Worm (Caenorhabditis elegans): ENCODE results near the gene ZK1128.3.
A peak's percentile ranks its signal among the peaks of the same experiment; 100 is the strongest.

Gene ZK1128.3

DNA sequence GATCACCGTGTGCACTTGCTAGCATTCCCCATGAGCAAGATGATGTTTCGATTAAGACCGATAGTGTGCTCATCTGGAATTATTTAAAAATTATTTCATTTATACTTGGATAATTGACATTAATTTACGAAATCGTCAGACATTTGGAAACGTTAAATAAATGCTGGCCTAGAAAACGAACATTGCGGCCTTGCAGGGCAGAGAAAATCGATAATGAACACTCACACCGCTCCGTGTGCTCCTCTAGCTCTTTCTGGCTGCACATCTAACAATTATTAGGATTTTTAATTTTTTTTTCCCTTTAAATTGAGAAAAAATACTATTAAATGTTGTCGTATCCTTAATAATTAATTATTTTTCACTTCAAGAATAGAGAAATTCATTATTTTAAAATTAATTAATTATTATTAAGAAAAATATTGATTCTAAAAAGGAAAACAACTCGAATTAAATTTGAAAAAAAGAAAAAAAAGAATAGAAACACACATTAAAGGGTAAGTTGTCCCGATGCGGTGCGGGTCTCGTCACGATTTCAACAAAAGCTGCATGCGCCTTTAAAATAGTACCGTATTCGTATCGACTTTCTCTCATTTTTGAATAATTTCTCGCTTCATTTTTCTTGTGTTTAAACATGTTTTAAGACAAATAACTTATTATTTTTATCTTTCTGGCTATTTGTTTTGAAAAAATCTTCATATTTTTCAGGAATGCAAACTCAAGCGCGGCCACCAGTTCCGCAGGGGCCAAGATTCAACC is 1.5 kb upstream of the ZK1128.3 start, which contains the start of the genes gtf-2H3 and ham-3 (continued):
- TF ChIP-seq cebp-1 (GFP tag; IDR thresholded peaks at IDR 0.05) (no peak), cebp-1 (tag; optimal IDR thresholded peaks at IDR 0.05) (peak; percentile 13)

DNA sequence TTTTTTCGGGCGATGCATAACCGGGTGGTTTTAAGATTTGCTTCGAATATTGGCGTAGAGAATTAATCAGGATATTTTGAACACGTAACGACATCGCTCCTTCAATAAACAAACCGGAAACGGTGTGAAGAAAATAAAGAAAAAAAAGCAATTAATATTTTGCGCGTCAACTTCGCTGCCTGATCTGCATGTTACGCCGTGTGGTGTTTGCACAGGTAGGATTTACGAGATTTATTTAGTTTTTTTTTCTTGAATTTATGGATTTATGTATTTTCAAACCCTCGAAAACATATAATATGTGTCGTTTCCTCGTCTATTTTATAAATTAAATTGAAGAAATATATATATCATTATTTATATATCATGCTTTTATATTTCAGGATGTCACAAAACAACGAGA is 4.1 kb downstream of the ZK1128.3 start, which contains the start of the genes ZK1128.1 and mett-10:
ZK1128.1 (minus strand) TSS at position 99 of the 400 bp plus-strand sequence.
mett-10 (plus strand) TSS at position 375 of the 400 bp plus-strand sequence.
- TF ChIP-seq ceh-100 (GFP tag; IDR thresholded peaks at IDR 0.05), result no peak
- no peak for TF ChIP-seq F57C9.4 (tag; optimal IDR thresholded peaks at IDR 0.05)
- TF ChIP-seq egl-18 (GFP tag; IDR thresholded peaks at IDR 0.05), result no peak
- no peak for TF ChIP-seq madf-10 (tag; optimal IDR thresholded peaks at IDR 0.05)
- no peak for TF ChIP-seq hmg-20 (GFP tag; IDR thresholded peaks at IDR 0.05)
- TF ChIP-seq ztf-3 (GFP tag; optimal IDR thresholded peaks at IDR 0.05), result no peak
- no peak for TF ChIP-seq F33H1.4 (GFP tag; IDR thresholded peaks at IDR 0.05)
- no peak for TF ChIP-seq lin-26 (GFP tag; IDR thresholded peaks at IDR 0.05)

DNA sequence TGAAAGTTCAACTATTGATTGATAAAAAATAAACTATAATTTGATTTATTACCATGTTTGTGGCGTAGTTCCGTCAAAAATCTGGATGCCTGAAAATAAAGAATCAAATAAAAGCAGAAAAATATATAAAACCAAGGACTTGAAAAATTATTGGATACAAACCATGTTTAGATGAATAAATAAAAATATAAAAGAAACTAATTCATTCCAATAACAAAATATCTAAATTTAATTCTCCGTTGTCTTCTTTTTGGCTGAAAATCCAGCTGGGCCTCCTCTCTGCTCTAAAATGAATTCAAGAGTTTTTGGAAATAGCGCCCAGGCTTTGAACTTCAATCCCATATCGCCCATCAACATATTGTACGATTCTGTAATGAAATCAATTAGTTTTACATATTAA is 5.8 kb downstream of the ZK1128.3 start, which contains the start of gene vps-29:
vps-29 (minus strand) TSS at position 101 of the 400 bp plus-strand sequence.
- TF ChIP-seq rpc-1 (optimal IDR thresholded peaks at IDR 0.05) (no peak), rpc-1 (tag; optimal IDR thresholded peaks at IDR 0.05) (no peak), nhr-179 (tag; optimal IDR thresholded peaks at IDR 0.05) (no peak), F10E7.11 (tag; optimal IDR thresholded peaks at IDR 0.05) (no peak), ceh-100 (GFP tag; IDR thresholded peaks at IDR 0.05) (no peak), ztf-22 (GFP tag; optimal IDR thresholded peaks at IDR 0.05) (no peak), hmg-20 (GFP tag; IDR thresholded peaks at IDR 0.05) (no peak), hsf-1 (GFP tag; IDR thresholded peaks at IDR 0.05) (no peak), dpl-1 (GFP tag; optimal IDR thresholded peaks at IDR 0.05) (no peak), F55B11.4 (tag; optimal IDR thresholded peaks at IDR 0.05; ENCODE audit: borderline replicate concordance, insufficient read depth) (no peak), snpc-4 (GFP tag; optimal IDR thresholded peaks at IDR 0.05) (no peak), snpc-4 (tag; optimal IDR thresholded peaks at IDR 0.05) (no peak), snpc-1.3 (tag; optimal IDR thresholded peaks at IDR 0.05; ENCODE audit: insufficient read depth) (no peak), egrh-3 (GFP tag; IDR thresholded peaks at IDR 0.05) (no peak), fkh-3 (tag; optimal IDR thresholded peaks at IDR 0.05) (no peak), hrde-1 (tag; optimal IDR thresholded peaks at IDR 0.05; ENCODE audit: borderline replicate concordance) (no peak), Y79H2A.3 (GFP tag; conservative IDR thresholded peaks at IDR 0.05) (no peak), Y53G8AR.9 (GFP tag; conservative IDR thresholded peaks at IDR 0.05) (no peak), sdz-38 (tag; optimal IDR thresholded peaks at IDR 0.05) (no peak), lir-1 (GFP tag; conservative IDR thresholded peaks at IDR 0.05) (no peak)

DNA sequence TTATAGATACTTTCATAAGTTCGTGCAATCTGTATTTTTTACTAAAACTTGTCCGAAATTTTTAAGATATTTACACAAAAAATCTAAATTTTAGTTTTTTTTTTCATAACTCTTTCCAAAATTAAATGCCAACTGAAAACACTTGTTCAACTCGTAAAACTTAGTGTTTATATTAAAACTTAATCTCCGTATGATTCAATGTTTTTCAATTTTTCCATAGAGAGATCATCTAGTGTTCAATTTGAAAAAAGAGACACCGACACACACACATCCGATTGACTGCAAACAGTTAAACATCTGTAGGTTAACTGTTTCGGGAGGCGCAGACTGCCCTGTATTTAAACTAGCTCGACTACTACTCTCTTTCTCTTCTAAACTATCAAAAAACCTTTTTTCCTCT is 9.7 kb downstream of the ZK1128.3 start, which contains the start of gene T16H12.9:
T16H12.9 (plus strand) TSS at position 301 of the 400 bp plus-strand sequence.
- TF ChIP-seq efl-1 (GFP tag; optimal IDR thresholded peaks at IDR 0.05) (no peak), madf-10 (tag; optimal IDR thresholded peaks at IDR 0.05) (no peak), T07F8.4 (tag; optimal IDR thresholded peaks at IDR 0.05) (no peak), sea-2 (GFP tag; IDR thresholded peaks at IDR 0.05) (no peak), fkh-3 (tag; optimal IDR thresholded peaks at IDR 0.05) (no peak), ceh-27 (GFP tag; optimal IDR thresholded peaks at IDR 0.05) (no peak), hmg-20 (GFP tag; IDR thresholded peaks at IDR 0.05) (no peak), lag-1 (GFP tag; IDR thresholded peaks at IDR 0.05) (no peak), Y53G8AR.9 (GFP tag; conservative IDR thresholded peaks at IDR 0.05) (no peak), F52B5.7 (tag; optimal IDR thresholded peaks at IDR 0.05) (no peak), ama-1 (optimal IDR thresholded peaks at IDR 0.05) (no peak), ama-1 (GFP tag; optimal IDR thresholded peaks at IDR 0.05) (no peak), snpc-4 (GFP tag; optimal IDR thresholded peaks at IDR 0.05) (no peak), snpc-4 (tag; optimal IDR thresholded peaks at IDR 0.05) (no peak), lin-26 (GFP tag; IDR thresholded peaks at IDR 0.05) (no peak), dpl-1 (GFP tag; optimal IDR thresholded peaks at IDR 0.05) (no peak)
